Comparison of ENCODE assay signal across 1 fruit fly cellular context in genomic region chr3R:24051459-24052165, dm6.
A peak's percentile ranks its signal among the peaks of the same experiment; 100 is the strongest.
TF ChIP-seq lines count a peak whose summit lies in the region.

No protein-coding gene starts in this region.

TF ChIP-seq in whole organism, embryonic, 481 proteins besides CTCF, POLR2A, EP300 and RAD21 (continued from another document and continues in another):
- TF ChIP-seq usp (GFP tag; optimal IDR thresholded peaks at IDR 0.05; lab: Kevin White, UChicago) (no peak), ftz-f1 (GFP tag; optimal IDR thresholded peaks at IDR 0.05; lab: Kevin White, UChicago) (peak; percentile 13), CG2875 (GFP tag; optimal IDR thresholded peaks at IDR 0.05; lab: Kevin White, UChicago) (no peak), klu (GFP tag; IDR thresholded peaks at IDR 0.05; lab: Robert Waterston, UW) (no peak), CG7357 (GFP tag; IDR thresholded peaks at IDR 0.05; lab: Robert Waterston, UW) (no peak), H2.0 (GFP tag; IDR thresholded peaks at IDR 0.05; lab: Robert Waterston, UW) (no peak), CG4424 (GFP tag; optimal IDR thresholded peaks at IDR 0.05; lab: Kevin White, UChicago) (no peak), CG10543 (GFP tag; optimal IDR thresholded peaks at IDR 0.05; lab: Kevin White, UChicago) (peak; percentile 40), bcd (GFP tag; optimal IDR thresholded peaks at IDR 0.05; lab: Kevin White, UChicago) (no peak), pum (GFP tag; optimal IDR thresholded peaks at IDR 0.05; lab: Kevin White, UChicago) (no peak), CG10321 (GFP tag; IDR thresholded peaks at IDR 0.05; lab: Robert Waterston, UW) (no peak), HmgZ (tag; optimal IDR thresholded peaks at IDR 0.05; lab: Kevin White, UChicago) (no peak), Bteb2 (GFP tag; optimal IDR thresholded peaks at IDR 0.05; lab: Kevin White, UChicago) (no peak), CG30403 (GFP tag; optimal IDR thresholded peaks at IDR 0.05; lab: Kevin White, UChicago) (no peak), wdn (GFP tag; IDR thresholded peaks at IDR 0.05; lab: Robert Waterston, UW) (no peak), Fer2 (tag; optimal IDR thresholded peaks at IDR 0.05; lab: Kevin White, UChicago) (no peak), CG9876 (GFP tag; optimal IDR thresholded peaks at IDR 0.05; lab: Kevin White, UChicago) (no peak), prd (optimal IDR thresholded peaks at IDR 0.05; lab: Kevin White, UChicago) (no peak), prd (GFP tag; IDR thresholded peaks at IDR 0.05; lab: Robert Waterston, UW) (no peak; the same call in 2 of the 3 replicates), Gug (GFP tag; IDR thresholded peaks at IDR 0.05; lab: Robert Waterston, UW) (peak; percentile 26; the same call in 1 of the 4 replicates), dan (GFP tag; IDR thresholded peaks at IDR 0.05; lab: Robert Waterston, UW) (no peak), Sin3A (optimal IDR thresholded peaks at IDR 0.05; lab: Kevin White, UChicago) (no peak), CG7372 (GFP tag; IDR thresholded peaks at IDR 0.05; lab: Robert Waterston, UW) (no peak), CG12659 (GFP tag; optimal IDR thresholded peaks at IDR 0.05; lab: Kevin White, UChicago) (peak; percentile 3), bsh (GFP tag; optimal IDR thresholded peaks at IDR 0.05; lab: Kevin White, UChicago) (no peak), odd (GFP tag; optimal IDR thresholded peaks at IDR 0.05; lab: Kevin White, UChicago) (no peak), CG10209 (GFP tag; optimal IDR thresholded peaks at IDR 0.05; lab: Kevin White, UChicago) (no peak), CG4617 (GFP tag; optimal IDR thresholded peaks at IDR 0.05; lab: Kevin White, UChicago; ENCODE audit: borderline replicate concordance) (no peak), Rfx (GFP tag; IDR thresholded peaks at IDR 0.05; lab: Robert Waterston, UW) (peak; percentile 54; the same call in 1 of the 2 replicates), row (GFP tag; IDR thresholded peaks at IDR 0.05; lab: Robert Waterston, UW) (peak; percentile 75), luna (GFP tag; optimal IDR thresholded peaks at IDR 0.05; lab: Kevin White, UChicago) (no peak), CG3407 (GFP tag; optimal IDR thresholded peaks at IDR 0.05; lab: Kevin White, UChicago) (no peak), dati (GFP tag; IDR thresholded peaks at IDR 0.05; lab: Robert Waterston, UW) (no peak), CG17361 (GFP tag; IDR thresholded peaks at IDR 0.05; lab: Robert Waterston, UW) (0 out of 3 replicates have a peak, but pooled peaks have one; percentile 9), gsb (GFP tag; IDR thresholded peaks at IDR 0.05; lab: Robert Waterston, UW) (no peak), CG18011 (GFP tag; optimal IDR thresholded peaks at IDR 0.05; lab: Kevin White, UChicago) (no peak), Dbx (GFP tag; IDR thresholded peaks at IDR 0.05; lab: Robert Waterston, UW) (no peak), CG11696 (GFP tag; IDR thresholded peaks at IDR 0.05; lab: Robert Waterston, UW) (no peak), Eip74EF (GFP tag; optimal IDR thresholded peaks at IDR 0.05; lab: Kevin White, UChicago) (peak in 1 of 2 experiments; percentile 40), CG1024 (GFP tag; IDR thresholded peaks at IDR 0.05; lab: Robert Waterston, UW) (0 out of 2 replicates have a peak, but pooled peaks have one; percentile 19), Fer1 (GFP tag; optimal IDR thresholded peaks at IDR 0.05; lab: Kevin White, UChicago) (peak; percentile 63), gem (tag; optimal IDR thresholded peaks at IDR 0.05; lab: Kevin White, UChicago) (no peak), esg (GFP tag; conservative IDR thresholded peaks at IDR 0.05; lab: Robert Waterston, UW) (no peak), hbn (GFP tag; IDR thresholded peaks at IDR 0.05; lab: Robert Waterston, UW; ENCODE audit: partially characterized antibody) (no peak), CG11085 (GFP tag; IDR thresholded peaks at IDR 0.05; lab: Robert Waterston, UW) (no peak), CG16813 (GFP tag; IDR thresholded peaks at IDR 0.05; lab: Robert Waterston, UW; ENCODE audit: partially characterized antibody) (no peak), fd64A (GFP tag; optimal IDR thresholded peaks at IDR 0.05; lab: Kevin White, UChicago) (no peak), CG1647 (GFP tag; optimal IDR thresholded peaks at IDR 0.05; lab: Kevin White, UChicago) (no peak), CG8478 (optimal IDR thresholded peaks at IDR 0.05; lab: Kevin White, UChicago) (no peak), CG9437 (GFP tag; optimal IDR thresholded peaks at IDR 0.05; lab: Kevin White, UChicago) (no peak), CG2120 (GFP tag; optimal IDR thresholded peaks at IDR 0.05; lab: Kevin White, UChicago) (peak; percentile 26), ewg (GFP tag; optimal IDR thresholded peaks at IDR 0.05; lab: Kevin White, UChicago) (no peak), crc (GFP tag; optimal IDR thresholded peaks at IDR 0.05; lab: Kevin White, UChicago) (no peak), HLH3B (GFP tag; IDR thresholded peaks at IDR 0.05; lab: Robert Waterston, UW) (no peak), CG12236 (GFP tag; optimal IDR thresholded peaks at IDR 0.05; lab: Kevin White, UChicago) (no peak), Scr (GFP tag; IDR thresholded peaks at IDR 0.05; lab: Robert Waterston, UW; ENCODE audit: partially characterized antibody) (no peak), CG12769 (tag; optimal IDR thresholded peaks at IDR 0.05; lab: Kevin White, UChicago) (peak; percentile 69), stwl (tag; optimal IDR thresholded peaks at IDR 0.05; lab: Kevin White, UChicago) (no peak), Dek (tag; optimal IDR thresholded peaks at IDR 0.05; lab: Kevin White, UChicago) (no peak), CG7963 (GFP tag; IDR thresholded peaks at IDR 0.05; lab: Robert Waterston, UW; ENCODE audit: partially characterized antibody) (no peak), CG12071 (GFP tag; optimal IDR thresholded peaks at IDR 0.05; lab: Kevin White, UChicago) (no peak), Lpt (GFP tag; optimal IDR thresholded peaks at IDR 0.05; lab: Kevin White, UChicago) (no peak), CG12942 (GFP tag; optimal IDR thresholded peaks at IDR 0.05; lab: Kevin White, UChicago) (no peak), sisA (GFP tag; IDR thresholded peaks at IDR 0.05; lab: Robert Waterston, UW) (no peak), CG8388 (GFP tag; optimal IDR thresholded peaks at IDR 0.05; lab: Kevin White, UChicago) (no peak), Atf-2 (GFP tag; optimal IDR thresholded peaks at IDR 0.05; lab: Kevin White, UChicago) (no peak), Meics (GFP tag; optimal IDR thresholded peaks at IDR 0.05; lab: Kevin White, UChicago) (no peak), CG16815 (GFP tag; optimal IDR thresholded peaks at IDR 0.05; lab: Kevin White, UChicago) (no peak), E2f1 (GFP tag; IDR thresholded peaks at IDR 0.05; lab: Robert Waterston, UW) (no peak), Sry-β (GFP tag; optimal IDR thresholded peaks at IDR 0.05; lab: Kevin White, UChicago) (peak; percentile 83), HLH4C (GFP tag; IDR thresholded peaks at IDR 0.05; lab: Robert Waterston, UW; ENCODE audit: partially characterized antibody) (no peak), CG10431 (GFP tag; optimal IDR thresholded peaks at IDR 0.05; lab: Kevin White, UChicago) (peak; percentile 10), Lhr (GFP tag; optimal IDR thresholded peaks at IDR 0.05; lab: Kevin White, UChicago) (no peak), CG12219 (GFP tag; optimal IDR thresholded peaks at IDR 0.05; lab: Kevin White, UChicago) (no peak), ara (GFP tag; IDR thresholded peaks at IDR 0.05; lab: Robert Waterston, UW) (no peak), D19A (tag; optimal IDR thresholded peaks at IDR 0.05; lab: Kevin White, UChicago) (no peak), CG31224 (GFP tag; IDR thresholded peaks at IDR 0.05; lab: Robert Waterston, UW) (no peak), caup (GFP tag; optimal IDR thresholded peaks at IDR 0.05; lab: Kevin White, UChicago; ENCODE audit: severe bottlenecking) (peak; percentile 36), schlank (tag; optimal IDR thresholded peaks at IDR 0.05; lab: Kevin White, UChicago) (no peak), vfl (GFP tag; optimal IDR thresholded peaks at IDR 0.05; lab: Kevin White, UChicago) (no peak), jing (GFP tag; optimal IDR thresholded peaks at IDR 0.05; lab: Kevin White, UChicago) (no peak), bab2 (GFP tag; optimal IDR thresholded peaks at IDR 0.05; lab: Kevin White, UChicago) (peak; percentile 3), CG32772 (GFP tag; IDR thresholded peaks at IDR 0.05; lab: Robert Waterston, UW) (no peak), CG5245 (GFP tag; optimal IDR thresholded peaks at IDR 0.05; lab: Kevin White, UChicago) (no peak), Kr (GFP tag; optimal IDR thresholded peaks at IDR 0.05; lab: Kevin White, UChicago) (no peak), Dip3 (GFP tag; optimal IDR thresholded peaks at IDR 0.05; lab: Kevin White, UChicago) (no peak), ind (GFP tag; optimal IDR thresholded peaks at IDR 0.05; lab: Kevin White, UChicago) (no peak), tna (GFP tag; IDR thresholded peaks at IDR 0.05; lab: Robert Waterston, UW; ENCODE audit: partially characterized antibody) (no peak), CG6765 (GFP tag; optimal IDR thresholded peaks at IDR 0.05; lab: Kevin White, UChicago) (no peak), Jarid2 (GFP tag; optimal IDR thresholded peaks at IDR 0.05; lab: Kevin White, UChicago) (peak; percentile 46), Max (GFP tag; optimal IDR thresholded peaks at IDR 0.05; lab: Kevin White, UChicago) (no peak), ken (GFP tag; IDR thresholded peaks at IDR 0.05; lab: Robert Waterston, UW) (0 out of 3 replicates have a peak, but pooled peaks have one; percentile 22), da (GFP tag; optimal IDR thresholded peaks at IDR 0.05; lab: Kevin White, UChicago) (no peak), MTF-1 (GFP tag; optimal IDR thresholded peaks at IDR 0.05; lab: Kevin White, UChicago; ENCODE audit: borderline replicate concordance) (no peak), CG12104 (GFP tag; optimal IDR thresholded peaks at IDR 0.05; lab: Kevin White, UChicago) (no peak), Camta (GFP tag; optimal IDR thresholded peaks at IDR 0.05; lab: Kevin White, UChicago) (no peak), mirr (GFP tag; optimal IDR thresholded peaks at IDR 0.05; lab: Kevin White, UChicago) (no peak), tgo (GFP tag; IDR thresholded peaks at IDR 0.05; lab: Robert Waterston, UW) (no peak), sens-2 (GFP tag; IDR thresholded peaks at IDR 0.05; lab: Robert Waterston, UW) (no peak), Bdp1 (GFP tag; optimal IDR thresholded peaks at IDR 0.05; lab: Kevin White, UChicago) (no peak), gsb-n (tag; optimal IDR thresholded peaks at IDR 0.05; lab: Kevin White, UChicago) (no peak), sna (GFP tag; IDR thresholded peaks at IDR 0.05; lab: Robert Waterston, UW; ENCODE audit: partially characterized antibody) (no peak), sr (GFP tag; IDR thresholded peaks at IDR 0.05; lab: Robert Waterston, UW) (0 out of 3 replicates have a peak, but pooled peaks have one; percentile 15), CG8924 (tag; optimal IDR thresholded peaks at IDR 0.05; lab: Kevin White, UChicago) (no peak), zen2 (GFP tag; IDR thresholded peaks at IDR 0.05; lab: Robert Waterston, UW; ENCODE audit: partially characterized antibody) (no peak), otp (GFP tag; IDR thresholded peaks at IDR 0.05; lab: Robert Waterston, UW) (no peak), Usf (GFP tag; optimal IDR thresholded peaks at IDR 0.05; lab: Kevin White, UChicago) (no peak), Hmx (GFP tag; optimal IDR thresholded peaks at IDR 0.05; lab: Kevin White, UChicago) (no peak), knrl (GFP tag; IDR thresholded peaks at IDR 0.05; lab: Robert Waterston, UW; ENCODE audit: partially characterized antibody) (no peak), az2 (GFP tag; optimal IDR thresholded peaks at IDR 0.05; lab: Kevin White, UChicago) (no peak), exex (tag; optimal IDR thresholded peaks at IDR 0.05; lab: Kevin White, UChicago) (peak; percentile 52), fd102C (GFP tag; optimal IDR thresholded peaks at IDR 0.05; lab: Kevin White, UChicago) (no peak), Hand (GFP tag; optimal IDR thresholded peaks at IDR 0.05; lab: Kevin White, UChicago) (no peak), Fer3 (tag; optimal IDR thresholded peaks at IDR 0.05; lab: Kevin White, UChicago) (no peak), CG17912 (GFP tag; optimal IDR thresholded peaks at IDR 0.05; lab: Kevin White, UChicago) (no peak), CG5180 (GFP tag; optimal IDR thresholded peaks at IDR 0.05; lab: Kevin White, UChicago) (no peak), CG17385 (GFP tag; optimal IDR thresholded peaks at IDR 0.05; lab: Kevin White, UChicago) (no peak), kay (GFP tag; optimal IDR thresholded peaks at IDR 0.05; lab: Kevin White, UChicago) (no peak), CG3995 (GFP tag; optimal IDR thresholded peaks at IDR 0.05; lab: Kevin White, UChicago) (no peak), amos (GFP tag; IDR thresholded peaks at IDR 0.05; lab: Robert Waterston, UW; ENCODE audit: partially characterized antibody) (peak; percentile 11; the same call in 1 of the 2 replicates), B-H2 (GFP tag; optimal IDR thresholded peaks at IDR 0.05; lab: Kevin White, UChicago) (peak; percentile 9), unpg (GFP tag; optimal IDR thresholded peaks at IDR 0.05; lab: Kevin White, UChicago) (no peak), CG17802 (tag; optimal IDR thresholded peaks at IDR 0.05; lab: Kevin White, UChicago) (no peak), fd96Cb (tag; optimal IDR thresholded peaks at IDR 0.05; lab: Kevin White, UChicago) (no peak), unc-4 (GFP tag; IDR thresholded peaks at IDR 0.05; lab: Robert Waterston, UW; ENCODE audit: partially characterized antibody) (0 out of 2 replicates have a peak, but pooled peaks have one; percentile 19), lov (optimal IDR thresholded peaks at IDR 0.05; lab: Kevin White, UChicago) (no peak), lov (GFP tag; IDR thresholded peaks at IDR 0.05; lab: Robert Waterston, UW) (no peak), CG8290 (GFP tag; optimal IDR thresholded peaks at IDR 0.05; lab: Kevin White, UChicago) (no peak), CG8290 (tag; optimal IDR thresholded peaks at IDR 0.05; lab: Kevin White, UChicago) (peak in 1 of 2 experiments; percentile 50), HmgD (GFP tag; optimal IDR thresholded peaks at IDR 0.05; lab: Kevin White, UChicago) (no peak), CG33213 (GFP tag; optimal IDR thresholded peaks at IDR 0.05; lab: Kevin White, UChicago) (no peak), fd3F (GFP tag; optimal IDR thresholded peaks at IDR 0.05; lab: Kevin White, UChicago) (no peak), CG31441 (GFP tag; IDR thresholded peaks at IDR 0.05; lab: Robert Waterston, UW) (no peak), CG2202 (tag; optimal IDR thresholded peaks at IDR 0.05; lab: Kevin White, UChicago) (no peak), salm (tag; optimal IDR thresholded peaks at IDR 0.05; lab: Kevin White, UChicago) (no peak)
